Fruit fly (Drosophila melanogaster): ENCODE data around the gene Dscam4.
A peak's percentile ranks its signal among the peaks of the same experiment; 100 is the strongest.

Dscam4 gene

DNA sequence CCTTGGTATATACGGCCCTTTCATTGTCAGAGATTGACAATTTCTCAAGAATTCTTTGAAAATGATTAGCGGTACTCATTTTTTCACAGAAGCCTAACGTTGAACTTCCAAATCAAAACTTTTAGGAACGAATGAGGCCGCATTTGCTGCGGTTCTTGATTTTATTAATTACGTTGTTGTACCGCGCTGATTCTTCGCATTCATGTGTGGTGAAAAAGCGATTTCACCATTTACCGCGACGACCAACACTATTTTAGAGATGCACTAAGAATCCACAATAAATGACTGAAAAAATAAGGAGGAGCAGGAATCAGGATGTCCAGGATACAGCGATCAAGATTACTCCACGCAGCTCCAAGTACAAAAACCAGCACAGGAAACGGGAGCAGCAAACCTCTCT is 65.5 kb downstream of the Dscam4 start, which contains the start of the genes CG7194 and Sbp2 (continued):
- TF ChIP-seq CG14710 (tag; optimal IDR thresholded peaks at IDR 0.05), result no peak
- TF ChIP-seq CG11723 (GFP tag; optimal IDR thresholded peaks at IDR 0.05), result no peak

DNA sequence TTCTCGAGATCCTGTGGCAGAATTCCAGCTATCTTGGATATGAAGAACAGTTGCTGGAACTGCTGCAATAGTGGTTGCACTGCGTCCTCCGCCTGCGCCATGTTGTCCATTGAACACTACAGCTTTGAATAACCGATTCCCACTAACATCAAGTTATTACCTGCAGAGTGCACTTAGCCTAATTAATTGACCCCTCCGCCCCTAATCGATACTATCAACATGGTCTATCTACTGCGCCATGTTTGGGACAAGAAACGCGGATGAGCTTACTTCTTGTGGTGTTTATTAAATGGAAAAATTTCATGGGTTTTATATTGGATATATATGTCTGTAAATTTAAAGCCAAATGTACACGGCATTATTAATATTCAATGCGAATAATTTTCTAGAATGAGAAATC is 68.4 kb downstream of the Dscam4 start, which contains the start of gene Gr66a:
Gene Gr66a (minus strand): TSS at position 101 of the 400 bp plus-strand sequence.
- no peak for TF ChIP-seq HLHmδ (GFP tag; optimal IDR thresholded peaks at IDR 0.05)

DNA sequence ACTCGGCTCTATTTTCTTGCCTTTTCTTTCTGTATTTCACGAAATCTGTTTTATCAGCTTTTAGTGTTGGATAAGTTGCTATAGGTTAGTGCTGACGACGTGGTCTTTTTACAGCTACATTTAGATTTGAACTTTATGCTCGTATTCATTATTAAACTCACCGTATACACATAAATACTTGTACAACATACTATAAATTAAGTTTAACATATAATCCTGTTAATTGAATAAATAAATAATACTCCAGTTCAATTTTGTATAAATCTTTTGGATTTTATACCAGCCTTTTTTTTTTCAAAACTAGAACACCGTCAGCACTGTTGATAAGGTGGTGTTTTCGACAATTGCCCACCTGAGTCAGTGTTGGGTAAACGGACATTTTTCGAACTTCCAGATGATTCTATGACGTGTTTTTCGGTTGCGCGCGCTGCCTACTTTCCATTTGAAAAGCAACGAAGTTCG is 70.5 kb downstream of the Dscam4 start, which contains the start of gene BI-1:
Gene BI-1 (minus strand): TSS at position 51 of the 462 bp plus-strand sequence.
- peak; percentile 57 for TF ChIP-seq CG18476 (GFP tag; optimal IDR thresholded peaks at IDR 0.05)
- TF ChIP-seq Dek (tag; optimal IDR thresholded peaks at IDR 0.05), result peak; percentile 69
- TF ChIP-seq unpg (GFP tag; optimal IDR thresholded peaks at IDR 0.05), result peak; percentile 56
- TF ChIP-seq Dp (GFP tag; optimal IDR thresholded peaks at IDR 0.05), result peak; percentile 83
- peak; percentile 69; the same call in 1 of the 2 replicates for TF ChIP-seq Rfx (GFP tag; IDR thresholded peaks at IDR 0.05)
- no peak for TF ChIP-seq slp2 (GFP tag; optimal IDR thresholded peaks at IDR 0.05)
- TF ChIP-seq CG17912 (GFP tag; optimal IDR thresholded peaks at IDR 0.05), result no peak
- TF ChIP-seq Mad (GFP tag; optimal IDR thresholded peaks at IDR 0.05), result peak; percentile 27
- peak; percentile 2 for TF ChIP-seq CG10431 (GFP tag; optimal IDR thresholded peaks at IDR 0.05)
- TF ChIP-seq Camta (GFP tag; optimal IDR thresholded peaks at IDR 0.05), result peak; percentile 34
- TF ChIP-seq grn (GFP tag; optimal IDR thresholded peaks at IDR 0.05), result no peak
- 0 out of 2 replicates have a peak, but pooled peaks have one; percentile 16 for TF ChIP-seq hbn (GFP tag; IDR thresholded peaks at IDR 0.05; ENCODE audit: partially characterized antibody)
- no peak for TF ChIP-seq ERR (GFP tag; optimal IDR thresholded peaks at IDR 0.05)
- TF ChIP-seq CG14441 (GFP tag; IDR thresholded peaks at IDR 0.05), result no peak
- peak; percentile 13 for TF ChIP-seq Sry-δ (GFP tag; optimal IDR thresholded peaks at IDR 0.05)
- TF ChIP-seq kay (GFP tag; optimal IDR thresholded peaks at IDR 0.05), result peak; percentile 80
- TF ChIP-seq ind (GFP tag; optimal IDR thresholded peaks at IDR 0.05), result peak; percentile 65
- TF ChIP-seq gro (GFP tag; optimal IDR thresholded peaks at IDR 0.05), result peak; percentile 54
- TF ChIP-seq CG14860 (GFP tag; IDR thresholded peaks at IDR 0.05; ENCODE audit: partially characterized antibody), result no peak
- peak; percentile 22 for TF ChIP-seq CTCF (GFP tag; optimal IDR thresholded peaks at IDR 0.05)
- peak; percentile 38 for TF ChIP-seq HLH54F (GFP tag; optimal IDR thresholded peaks at IDR 0.05)
- TF ChIP-seq bcd (GFP tag; optimal IDR thresholded peaks at IDR 0.05), result peak; percentile 74
- TF ChIP-seq lmd (GFP tag; IDR thresholded peaks at IDR 0.05), result peak; percentile 54; the same call in 1 of the 2 replicates
- TF ChIP-seq dysf (GFP tag; IDR thresholded peaks at IDR 0.05), result peak; percentile 62; the same call in 2 of the 3 replicates
- TF ChIP-seq Chrac-16 (GFP tag; optimal IDR thresholded peaks at IDR 0.05), result peak; percentile 35
- no peak for TF ChIP-seq Oaz (GFP tag; IDR thresholded peaks at IDR 0.05)
- peak; percentile 58 for TF ChIP-seq CG33557 (GFP tag; optimal IDR thresholded peaks at IDR 0.05)
- peak; percentile 69 for TF ChIP-seq tin (GFP tag; optimal IDR thresholded peaks at IDR 0.05)
- TF ChIP-seq CG9797 (GFP tag; optimal IDR thresholded peaks at IDR 0.05), result no peak
- peak; percentile 57 for TF ChIP-seq Hr3 (GFP tag; optimal IDR thresholded peaks at IDR 0.05)
- peak; percentile 14 for TF ChIP-seq her (GFP tag; optimal IDR thresholded peaks at IDR 0.05)
- TF ChIP-seq Sin3A (optimal IDR thresholded peaks at IDR 0.05), result peak; percentile 42
- peak; percentile 78 for TF ChIP-seq zfh2 (GFP tag; optimal IDR thresholded peaks at IDR 0.05)
- peak; percentile 81 for TF ChIP-seq phol (tag; optimal IDR thresholded peaks at IDR 0.05)
- TF ChIP-seq CG6765 (GFP tag; optimal IDR thresholded peaks at IDR 0.05), result peak; percentile 56
- TF ChIP-seq CG6689 (GFP tag; IDR thresholded peaks at IDR 0.05), result peak; percentile 71
- TF ChIP-seq CG10147 (GFP tag; optimal IDR thresholded peaks at IDR 0.05), result peak; percentile 83
- peak; percentile 65 for TF ChIP-seq CG9437 (GFP tag; optimal IDR thresholded peaks at IDR 0.05)
- peak; percentile 41 for TF ChIP-seq Nf-YB (GFP tag; optimal IDR thresholded peaks at IDR 0.05)
- TF ChIP-seq mam (GFP tag; optimal IDR thresholded peaks at IDR 0.05), result peak; percentile 58
- peak; percentile 76 for TF ChIP-seq Meics (GFP tag; optimal IDR thresholded peaks at IDR 0.05)
- peak; percentile 7 for TF ChIP-seq CG7987 (GFP tag; optimal IDR thresholded peaks at IDR 0.05)
- TF ChIP-seq CkIIα-i1 (GFP tag; IDR thresholded peaks at IDR 0.05), result no peak
- peak; percentile 49 for TF ChIP-seq CG18011 (GFP tag; optimal IDR thresholded peaks at IDR 0.05)
- TF ChIP-seq CG16779 (GFP tag; IDR thresholded peaks at IDR 0.05), result no peak
